Fruit fly (Drosophila melanogaster) whole organism, embryonic: ENCODE results near the gene CG7156.

Source experiments
- Asciz ChIP-seq: fragments of 200-800 bp; sonication (Bioruptor generic); optimal IDR thresholded peaks from 2 replicates; lab custom pipeline; 2017; ENCODE audit warnings: missing biosample characterization, mild to moderate bottlenecking, missing genetic modification characterization, missing genetic modification reagents
- CG10209 ChIP-seq: fragments of 200-800 bp; sonication (Bioruptor generic); optimal IDR thresholded peaks from 3 replicates; lab custom pipeline; 2017; ENCODE audit warnings: missing biosample characterization, mild to moderate bottlenecking, missing genetic modification characterization, missing genetic modification reagents
- CG10543 ChIP-seq: fragments of 200-800 bp; sonication (Bioruptor generic); optimal IDR thresholded peaks from 3 replicates; lab custom pipeline; 2017; ENCODE audit warnings: missing biosample characterization, mild to moderate bottlenecking, missing genetic modification characterization, moderate library complexity
- CG14710 ChIP-seq: fragments of 200-800 bp; sonication (Bioruptor generic); optimal IDR thresholded peaks from 3 replicates; lab custom pipeline; 2019; ENCODE audit warnings: missing biosample characterization, mild to moderate bottlenecking, missing genetic modification characterization, moderate library complexity
- CG15011 ChIP-seq: fragments of 200-800 bp; sonication (Bioruptor generic); optimal IDR thresholded peaks from 3 replicates; lab custom pipeline; 2018; ENCODE audit warnings: missing biosample characterization, mild to moderate bottlenecking, missing genetic modification characterization
- CG15514 ChIP-seq: fragments of 200-800 bp; sonication (Bioruptor generic); optimal IDR thresholded peaks from 3 replicates; lab custom pipeline; 2017; ENCODE audit warnings: missing biosample characterization, missing genetic modification characterization, mild to moderate bottlenecking, moderate library complexity, missing genetic modification reagents
- CG17612 ChIP-seq: fragments of 200-800 bp; sonication (Bioruptor generic); IDR thresholded peaks from 2 replicates; pipeline ENCODE4 v1.3.6; 2022; ENCODE audit warnings: missing biosample characterization, missing genetic modification characterization
- CG18764 ChIP-seq: fragments of 200-800 bp; sonication (Bioruptor generic); optimal IDR thresholded peaks from 3 replicates; lab custom pipeline; 2016; ENCODE audit warnings: missing biosample characterization, missing genetic modification characterization
- CG2199 ChIP-seq: fragments of 200-800 bp; sonication (Bioruptor generic); IDR thresholded peaks from 3 replicates; pipeline ENCODE4 v1.3.6; 2022; ENCODE audit warnings: missing biosample characterization, missing genetic modification characterization
- CG2875 ChIP-seq: fragments of 200-800 bp; sonication (Bioruptor generic); optimal IDR thresholded peaks from 2 replicates; lab custom pipeline; 2017; ENCODE audit warnings: missing biosample characterization, mild to moderate bottlenecking, missing genetic modification characterization, missing genetic modification reagents
- CG32532 ChIP-seq: fragments of 200-800 bp; sonication (Bioruptor generic); IDR thresholded peaks from 2 replicates; pipeline ENCODE4 v1.3.6; 2022; ENCODE audit warnings: missing biosample characterization, missing genetic modification characterization
- CG34376 ChIP-seq: fragments of 200-800 bp; sonication (Bioruptor generic); optimal IDR thresholded peaks from 2 replicates; lab custom pipeline; 2018; ENCODE audit warnings: missing biosample characterization, mild to moderate bottlenecking, missing genetic modification characterization
- CG7372 ChIP-seq: fragments of 200-800 bp; sonication (Bioruptor generic); IDR thresholded peaks from 2 replicates; pipeline ENCODE4 v1.3.6; 2022; ENCODE audit warnings: missing biosample characterization, missing genetic modification characterization
- CG7556 ChIP-seq: fragments of 200-800 bp; sonication (Bioruptor generic); optimal IDR thresholded peaks from 2 replicates; lab custom pipeline; 2017; ENCODE audit warnings: missing biosample characterization, mild to moderate bottlenecking, missing genetic modification characterization
- CG7786 ChIP-seq: fragments of 200-800 bp; sonication (Bioruptor generic); optimal IDR thresholded peaks from 2 replicates; lab custom pipeline; 2016; ENCODE audit warnings: missing biosample characterization, missing genetic modification characterization
- CG8089 ChIP-seq: fragments of 200-800 bp; sonication (Bioruptor generic); optimal IDR thresholded peaks from 3 replicates; lab custom pipeline; 2016; ENCODE audit warnings: missing biosample characterization, missing genetic modification characterization
- Dfd ChIP-seq, 2 experiments: fragments of >200 bp; optimal IDR thresholded peaks; 2 replicates each; lab custom pipeline; 2017; ENCODE audit warnings: missing biosample characterization in 2 of 2, missing genetic modification characterization in 2 of 2
- Doc2 ChIP-seq: fragments of 200-800 bp; sonication (Bioruptor generic); IDR thresholded peaks from 2 replicates; pipeline ENCODE4 v1.3.6; 2022; ENCODE audit warnings: missing biosample characterization, missing genetic modification characterization
- Fer2 ChIP-seq: fragments of 200-800 bp; sonication (Bioruptor generic); optimal IDR thresholded peaks from 2 replicates; lab custom pipeline; 2018; ENCODE audit warnings: missing biosample characterization, mild to moderate bottlenecking, missing genetic modification characterization, moderate library complexity
- Gsc ChIP-seq: fragments of 200-800 bp; sonication (Bioruptor generic); IDR thresholded peaks from 2 replicates; pipeline ENCODE4 v1.3.6; 2022; ENCODE audit warnings: missing biosample characterization, missing genetic modification characterization
- H15 ChIP-seq: fragments of 200-800 bp; sonication (Bioruptor generic); IDR thresholded peaks from 3 replicates; pipeline ENCODE4 v1.3.6; 2022; ENCODE audit warnings: missing biosample characterization, missing genetic modification characterization
- HLH54F ChIP-seq: fragments of 200-800 bp; sonication (Bioruptor generic); optimal IDR thresholded peaks from 3 replicates; lab custom pipeline; 2016; ENCODE audit warnings: missing biosample characterization, missing genetic modification characterization
- HmgZ ChIP-seq: fragments of 200-800 bp; sonication (Bioruptor generic); optimal IDR thresholded peaks from 2 replicates; lab custom pipeline; 2018; ENCODE audit warnings: missing biosample characterization, mild to moderate bottlenecking, missing genetic modification characterization
- Hmr ChIP-seq: fragments of 200-800 bp; sonication (Bioruptor generic); optimal IDR thresholded peaks from 3 replicates; lab custom pipeline; 2017; ENCODE audit warnings: mild to moderate bottlenecking, missing biosample characterization, missing genetic modification reagents, missing genetic modification characterization
- Hr51 ChIP-seq, 2 experiments: fragments of 200-800 bp; sonication (Bioruptor generic); optimal IDR thresholded peaks; 2 replicates in 1 of 2; 3 replicates in 1 of 2; lab custom pipeline; 2016 to 2018; ENCODE audit warnings: missing biosample characterization in 2 of 2, missing genetic modification characterization in 2 of 2, mild to moderate bottlenecking in 1 of 2, moderate library complexity in 1 of 2
- MESR4 ChIP-seq: fragments of 200-800 bp; sonication (Bioruptor generic); optimal IDR thresholded peaks from 2 replicates; lab custom pipeline; 2018; ENCODE audit warnings: missing biosample characterization, mild to moderate bottlenecking, missing genetic modification characterization, moderate library complexity
- Nf-YB ChIP-seq: fragments of 200-800 bp; sonication (Bioruptor generic); optimal IDR thresholded peaks from 3 replicates; lab custom pipeline; 2019; ENCODE audit warnings: missing biosample characterization, mild to moderate bottlenecking, missing genetic modification characterization, moderate library complexity
- NfI ChIP-seq: fragments of 200-800 bp; sonication (Bioruptor generic); optimal IDR thresholded peaks from 3 replicates; lab custom pipeline; 2018; ENCODE audit warnings: missing biosample characterization, mild to moderate bottlenecking, missing genetic modification characterization, moderate library complexity
- Pdp1 ChIP-seq, 2 experiments: fragments of 200-800 bp; sonication (Bioruptor generic); optimal IDR thresholded peaks; 3 replicates each; lab custom pipeline; 2016; ENCODE audit warnings: missing biosample characterization in 2 of 2, missing genetic modification characterization in 2 of 2, mild to moderate bottlenecking in 1 of 2, moderate library complexity in 1 of 2
- Sin3A ChIP-seq: fragments of >200 bp; optimal IDR thresholded peaks from 2 replicates; lab custom pipeline; 2018
- al ChIP-seq: fragments of 200-800 bp; sonication (Bioruptor generic); IDR thresholded peaks from 2 replicates; pipeline ENCODE4 v1.3.6; 2022; ENCODE audit warnings: missing biosample characterization, missing genetic modification characterization
- bowl ChIP-seq: fragments of 200-800 bp; sonication (Bioruptor generic); IDR thresholded peaks from 2 replicates; pipeline ENCODE4 v1.3.6; 2022; ENCODE audit warnings: missing biosample characterization, missing genetic modification characterization
- cg ChIP-seq: fragments of 200-800 bp; sonication (Bioruptor generic); optimal IDR thresholded peaks from 3 replicates; lab custom pipeline; 2019; ENCODE audit warnings: missing biosample characterization, mild to moderate bottlenecking, missing genetic modification characterization, moderate library complexity
- chinmo ChIP-seq: fragments of 200-800 bp; sonication (Bioruptor generic); IDR thresholded peaks from 4 replicates; pipeline ENCODE4 v1.3.6; 2022; ENCODE audit warnings: missing biosample characterization, missing genetic modification characterization; ENCODE audit not compliant: partially characterized antibody
- chm ChIP-seq: fragments of 200-800 bp; sonication (Bioruptor generic); IDR thresholded peaks from 2 replicates; pipeline ENCODE4 v1.3.6; 2022; ENCODE audit warnings: missing biosample characterization, missing genetic modification characterization
- ci ChIP-seq: fragments of 200-800 bp; sonication (Bioruptor generic); IDR thresholded peaks from 3 replicates; pipeline ENCODE4 v1.3.6; 2022; ENCODE audit warnings: missing biosample characterization, missing genetic modification characterization
- crp ChIP-seq, 2 experiments: fragments of 200-800 bp; sonication (Bioruptor generic); optimal IDR thresholded peaks; 2 replicates in 1 of 2; 3 replicates in 1 of 2; lab custom pipeline; 2017; ENCODE audit warnings: missing biosample characterization in 2 of 2, missing genetic modification characterization in 2 of 2, mild to moderate bottlenecking in 1 of 2, moderate library complexity in 1 of 2
- emc ChIP-seq: fragments of 200-800 bp; sonication (Bioruptor generic); optimal IDR thresholded peaks from 2 replicates; lab custom pipeline; 2016; ENCODE audit warnings: missing biosample characterization, missing genetic modification characterization
- ems ChIP-seq: fragments of 200-800 bp; sonication (Bioruptor generic); optimal IDR thresholded peaks from 3 replicates; lab custom pipeline; 2016; ENCODE audit warnings: missing biosample characterization, missing genetic modification characterization
- gfzf ChIP-seq: fragments of 200-800 bp; sonication (Bioruptor generic); optimal IDR thresholded peaks from 2 replicates; lab custom pipeline; 2016; ENCODE audit warnings: missing biosample characterization, mild to moderate bottlenecking, missing genetic modification characterization, moderate library complexity
- grn ChIP-seq: fragments of 200-800 bp; sonication (Bioruptor generic); optimal IDR thresholded peaks from 3 replicates; lab custom pipeline; 2017; ENCODE audit warnings: missing biosample characterization, missing genetic modification characterization
- lmd ChIP-seq: fragments of 200-800 bp; sonication (Bioruptor generic); IDR thresholded peaks from 2 replicates; pipeline ENCODE4 v1.3.6; 2022; ENCODE audit warnings: missing biosample characterization, missing genetic modification characterization
- pros ChIP-seq: fragments of 200-800 bp; sonication (Bioruptor generic); optimal IDR thresholded peaks from 3 replicates; lab custom pipeline; 2019; ENCODE audit warnings: missing biosample characterization, mild to moderate bottlenecking, missing genetic modification characterization, moderate library complexity
- shn ChIP-seq: fragments of 200-800 bp; sonication (Bioruptor generic); optimal IDR thresholded peaks from 3 replicates; lab custom pipeline; 2016; ENCODE audit warnings: missing biosample characterization, missing genetic modification characterization
- sr ChIP-seq: fragments of 200-800 bp; sonication (Bioruptor generic); IDR thresholded peaks from 3 replicates; pipeline ENCODE4 v1.3.6; 2022; ENCODE audit warnings: missing biosample characterization, missing genetic modification characterization
- sug ChIP-seq: fragments of 200-800 bp; optimal IDR thresholded peaks from 2 replicates; lab custom pipeline; 2019; ENCODE audit warnings: missing biosample characterization, mild to moderate bottlenecking, missing genetic modification characterization, moderate library complexity
- tgo ChIP-seq: fragments of 200-800 bp; sonication (Bioruptor generic); IDR thresholded peaks from 3 replicates; pipeline ENCODE4 v1.3.6; 2022; ENCODE audit warnings: missing biosample characterization, missing genetic modification characterization
- tio ChIP-seq: fragments of 200-800 bp; sonication (Bioruptor generic); optimal IDR thresholded peaks from 2 replicates; lab custom pipeline; 2017; ENCODE audit warnings: missing biosample characterization, missing genetic modification characterization, inconsistent platforms
- tll ChIP-seq, 2 experiments: fragments of 200-800 bp in 1 of 2; fragments of >200 bp in 1 of 2; sonication (Bioruptor generic) in 1 of 2; optimal IDR thresholded peaks; 2 replicates each; lab custom pipeline; 2017 to 2019; ENCODE audit warnings: missing biosample characterization in 2 of 2, missing genetic modification characterization in 2 of 2, mild to moderate bottlenecking in 1 of 2, moderate library complexity in 1 of 2
- tna ChIP-seq: fragments of 200-800 bp; sonication (Bioruptor generic); IDR thresholded peaks from 2 replicates; pipeline ENCODE4 v1.3.6; 2022; ENCODE audit warnings: missing biosample characterization, missing genetic modification characterization; ENCODE audit not compliant: partially characterized antibody
- vfl ChIP-seq: fragments of 200-800 bp; sonication (Bioruptor generic); optimal IDR thresholded peaks from 2 replicates; lab custom pipeline; 2016; ENCODE audit warnings: missing biosample characterization, missing genetic modification characterization

The CG7156 gene

DNA sequence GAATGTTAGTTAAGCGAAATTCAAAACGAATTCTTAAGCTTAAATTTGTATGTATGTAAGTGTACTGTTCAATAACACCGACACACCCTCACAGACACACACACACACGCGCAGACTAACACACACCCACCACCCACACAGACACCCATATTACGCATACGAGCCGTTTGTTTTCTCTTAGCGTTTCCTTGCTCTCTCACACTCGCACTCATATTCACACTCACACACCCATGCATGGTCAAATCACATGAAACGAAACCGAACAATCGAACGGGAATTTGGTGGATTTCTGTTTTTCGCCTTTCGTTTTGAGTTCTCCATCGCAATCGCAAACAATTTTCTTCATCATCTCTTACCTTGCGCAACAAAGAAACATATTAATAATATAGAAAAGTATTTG, 7.3 kb upstream of the CG7156 start (continued):
- no peak for TF ChIP-seq tgo (GFP tag; lab: Robert Waterston, UW)
- no peak for TF ChIP-seq al (GFP tag; lab: Robert Waterston, UW)
- peak; percentile 1 for TF ChIP-seq HmgZ (tag; lab: Kevin White, UChicago)
- no peak for TF ChIP-seq CG17612
- no peak for TF ChIP-seq CG8089 (GFP tag; lab: Kevin White, UChicago)
- TF ChIP-seq ci: peak; percentile 40; the same call in 1 of the 3 replicates
- no peak for TF ChIP-seq Nf-YB (GFP tag; lab: Kevin White, UChicago)
- no peak for TF ChIP-seq CG10209 (GFP tag; lab: Kevin White, UChicago)
- 0 out of 4 replicates have a peak, but pooled peaks have one; percentile 62 for TF ChIP-seq chinmo (GFP tag; lab: Robert Waterston, UW)
- TF ChIP-seq sr: peak; percentile 38; the same call in 2 of the 3 replicates
- no peak for TF ChIP-seq Asciz (GFP tag; lab: Kevin White, UChicago)
- no peak for TF ChIP-seq Sin3A (lab: Kevin White, UChicago)
- no peak for TF ChIP-seq lmd (GFP tag; lab: Robert Waterston, UW)
- TF ChIP-seq sug (tag; lab: Kevin White, UChicago): peak; percentile 13
- TF ChIP-seq Fer2 (tag; lab: Kevin White, UChicago): no peak
- TF ChIP-seq cg (GFP tag; lab: Kevin White, UChicago): peak; percentile 89
- no peak for TF ChIP-seq CG7556 (GFP tag; lab: Kevin White, UChicago)
- TF ChIP-seq CG15514 (GFP tag; lab: Kevin White, UChicago): no peak
- TF ChIP-seq pros (GFP tag; lab: Kevin White, UChicago): no peak
- TF ChIP-seq chm (GFP tag; lab: Robert Waterston, UW): 0 out of 2 replicates have a peak, but pooled peaks have one; percentile 20
- no peak for TF ChIP-seq tio (GFP tag; lab: Kevin White, UChicago)
- no peak for TF ChIP-seq gfzf
- peak; percentile 30 for TF ChIP-seq CG10543 (GFP tag; lab: Kevin White, UChicago)
- no peak for TF ChIP-seq emc
- TF ChIP-seq CG18764 (GFP tag; lab: Kevin White, UChicago): no peak
- no peak for TF ChIP-seq MESR4 (GFP tag; lab: Kevin White, UChicago)
- no peak for TF ChIP-seq Doc2 (GFP tag; lab: Robert Waterston, UW)
- TF ChIP-seq CG7786 (GFP tag; lab: Kevin White, UChicago): no peak
- no peak for TF ChIP-seq shn (GFP tag; lab: Kevin White, UChicago)
- peak in 1 of 2 experiments; percentile 44 for TF ChIP-seq Pdp1 (GFP tag; optimal IDR thresholded peaks at IDR 0.05; lab: Kevin White, UChicago)
- TF ChIP-seq CG2875 (GFP tag; lab: Kevin White, UChicago): no peak
- TF ChIP-seq tll (GFP tag; optimal IDR thresholded peaks at IDR 0.05; lab: Kevin White, UChicago): no peak
- TF ChIP-seq CG2199 (GFP tag; lab: Robert Waterston, UW): peak; percentile 61; the same call in 1 of the 3 replicates
- no peak for TF ChIP-seq HLH54F
- no peak for TF ChIP-seq H15 (GFP tag; lab: Robert Waterston, UW)
- TF ChIP-seq Gsc (GFP tag; lab: Robert Waterston, UW): no peak
- TF ChIP-seq tna (GFP tag; lab: Robert Waterston, UW): no peak
- no peak for TF ChIP-seq bowl (GFP tag; lab: Robert Waterston, UW)
- no peak for TF ChIP-seq CG14710 (tag; lab: Kevin White, UChicago)
- TF ChIP-seq Hmr (GFP tag; lab: Kevin White, UChicago): no peak
- no peak for TF ChIP-seq CG34376 (GFP tag; lab: Kevin White, UChicago)
- no peak for TF ChIP-seq Dfd (GFP tag; optimal IDR thresholded peaks at IDR 0.05; lab: Kevin White, UChicago)
- TF ChIP-seq CG32532 (GFP tag; lab: Robert Waterston, UW): peak; percentile 46; the same call in 1 of the 2 replicates
- TF ChIP-seq crp (GFP tag; optimal IDR thresholded peaks at IDR 0.05; lab: Kevin White, UChicago): no peak
- no peak for TF ChIP-seq ems (GFP tag; lab: Kevin White, UChicago)
- no peak for TF ChIP-seq CG15011 (GFP tag; lab: Kevin White, UChicago)
- TF ChIP-seq CG7372 (GFP tag; lab: Robert Waterston, UW): peak; percentile 23; the same call in 1 of the 2 replicates
- TF ChIP-seq vfl: no peak
- no peak for TF ChIP-seq grn (GFP tag; lab: Kevin White, UChicago)
- TF ChIP-seq Hr51 (GFP tag; optimal IDR thresholded peaks at IDR 0.05; lab: Kevin White, UChicago): no peak
- no peak for TF ChIP-seq NfI (GFP tag; lab: Kevin White, UChicago)
